Worm (Caenorhabditis elegans) whole organism, L2 larva: Measurements from ENCODE around the gene tnt-2.

Experiments
- F13H6.1 ChIP-seq: sonication (generic microtip); optimal IDR thresholded peaks from 2 replicates; lab custom pipeline; 2016; ENCODE audit warnings: missing genetic modification characterization, missing compliant biosample characterization
- R02D3.7 ChIP-seq: fragments of 150-350 bp; optimal IDR thresholded peaks from 2 replicates; lab custom pipeline; 2014; ENCODE audit warnings: missing biosample characterization, missing genetic modification characterization
- Y55F3AM.14 ChIP-seq: fragments of 200-800 bp; sonication (Bioruptor generic); optimal IDR thresholded peaks from 2 replicates; lab custom pipeline; 2018; ENCODE audit warnings: mild to moderate bottlenecking, missing genetic modification characterization, missing compliant biosample characterization
- ZK546.5 ChIP-seq: sonication (generic microtip); optimal IDR thresholded peaks from 2 replicates; lab custom pipeline; 2017; ENCODE audit warnings: missing biosample characterization, missing genetic modification characterization
- aly-2 ChIP-seq: fragments of 150-350 bp; optimal IDR thresholded peaks from 2 replicates; lab custom pipeline; 2014; ENCODE audit warnings: missing biosample characterization, missing genetic modification characterization
- ceh-82 ChIP-seq: fragments of 150-350 bp; optimal IDR thresholded peaks from 2 replicates; lab custom pipeline; 2014; ENCODE audit warnings: missing biosample characterization, missing genetic modification characterization
- fos-1 ChIP-seq: fragments of 150-350 bp; optimal IDR thresholded peaks from 2 replicates; lab custom pipeline; 2014; ENCODE audit warnings: missing biosample characterization, missing genetic modification characterization
- lin-11 ChIP-seq: fragments of 150-350 bp; sonication (generic microtip); optimal IDR thresholded peaks from 2 replicates; lab custom pipeline; 2014; ENCODE audit warnings: missing biosample characterization, missing genetic modification characterization, inconsistent platforms, mixed read lengths
- lin-39 ChIP-seq: fragments of 150-350 bp; optimal IDR thresholded peaks from 2 replicates; lab custom pipeline; 2014; ENCODE audit warnings: missing biosample characterization, missing genetic modification reagents, missing genetic modification characterization
- mbf-1 ChIP-seq: sonication (generic microtip); optimal IDR thresholded peaks from 2 replicates; lab custom pipeline; 2017; ENCODE audit warnings: missing biosample characterization, missing genetic modification characterization
- mdl-1 ChIP-seq, 2 experiments: fragments of 150-350 bp in 1 of 2; sonication (generic microtip) in 1 of 2; optimal IDR thresholded peaks; 2 replicates each; lab custom pipeline; 2017; ENCODE audit warnings: missing biosample characterization in 2 of 2, missing genetic modification characterization in 2 of 2
- nhr-10 ChIP-seq: sonication (generic microtip); optimal IDR thresholded peaks from 2 replicates; lab custom pipeline; 2017; ENCODE audit warnings: missing biosample characterization, missing genetic modification characterization
- nhr-6 ChIP-seq: fragments of 150-350 bp; optimal IDR thresholded peaks from 2 replicates; lab custom pipeline; 2014; ENCODE audit warnings: missing biosample characterization, missing genetic modification characterization
- sem-4 ChIP-seq: fragments of 150-350 bp; optimal IDR thresholded peaks from 2 replicates; lab custom pipeline; 2014; ENCODE audit warnings: missing biosample characterization, missing genetic modification reagents, missing genetic modification characterization
- skn-1 ChIP-seq: sonication (generic microtip); optimal IDR thresholded peaks from 2 replicates; lab custom pipeline; 2017; ENCODE audit warnings: missing biosample characterization, missing genetic modification characterization
- snpc-4 ChIP-seq: fragments of 150-350 bp; optimal IDR thresholded peaks from 2 replicates; lab custom pipeline; 2014; ENCODE audit warnings: missing biosample characterization, missing genetic modification characterization
- unc-39 ChIP-seq: fragments of 150-350 bp; optimal IDR thresholded peaks from 2 replicates; lab custom pipeline; 2014; ENCODE audit warnings: missing biosample characterization, missing genetic modification characterization
- unc-62 ChIP-seq: fragments of 150-350 bp; optimal IDR thresholded peaks from 2 replicates; lab custom pipeline; 2014; ENCODE audit warnings: missing biosample characterization, missing genetic modification reagents, missing genetic modification characterization
- zag-1 ChIP-seq: fragments of 150-350 bp; optimal IDR thresholded peaks from 2 replicates; lab custom pipeline; 2014; ENCODE audit warnings: missing biosample characterization, missing genetic modification characterization

Gene tnt-2

ce11 chrX:8672760-8673159, 50.6 kb downstream of the tnt-2 start, which contains the start of the genes K09E2.2 and K09E2.3:
Gene K09E2.2 (plus strand): TSS chrX:8673060.
Gene K09E2.3 (plus strand): TSS chrX:8673084.
- TF ChIP-seq Y55F3AM.14 (no peak), R02D3.7 (tag; lab: Kevin White, UChicago) (no peak), unc-62 (no peak), nhr-6 (tag; lab: Kevin White, UChicago) (no peak), nhr-10 (tag; lab: Kevin White, UChicago) (no peak), zag-1 (no peak), lin-11 (tag; lab: Kevin White, UChicago) (no peak), skn-1 (no peak), unc-39 (tag; lab: Kevin White, UChicago) (no peak), lin-39 (tag; lab: Kevin White, UChicago) (no peak), F13H6.1 (no peak), ZK546.5 (tag; lab: Kevin White, UChicago) (no peak), sem-4 (tag; lab: Kevin White, UChicago) (no peak), mbf-1 (tag; lab: Kevin White, UChicago) (no peak), aly-2 (tag; lab: Kevin White, UChicago) (no peak), mdl-1 (tag; optimal IDR thresholded peaks at IDR 0.05; lab: Kevin White, UChicago) (no peak), snpc-4 (tag; lab: Kevin White, UChicago) (no peak), ceh-82 (tag; lab: Kevin White, UChicago) (no peak), fos-1 (tag; lab: Kevin White, UChicago) (no peak)
